Worm (Caenorhabditis elegans) whole organism, young adult: ENCODE measurements around the gene lmtr-2.
A peak's percentile ranks its signal among the peaks of the same experiment; 100 is the strongest.

Source experiments
- F39B2.1 ChIP-seq: fragments of 200-800 bp; sonication (Bioruptor generic); IDR thresholded peaks from 2 replicates; pipeline ENCODE4 v1.3.6; 2022; ENCODE audit warnings: missing genetic modification reagents, missing genetic modification characterization, missing compliant biosample characterization
- F52B5.7 ChIP-seq: sonication (generic microtip); optimal IDR thresholded peaks from 2 replicates; lab custom pipeline; 2016; ENCODE audit warnings: mild to moderate bottlenecking, missing genetic modification characterization, missing compliant biosample characterization
- K12H6.12 ChIP-seq: fragments of 200-800 bp; sonication (Bioruptor generic); optimal IDR thresholded peaks from 2 replicates; lab custom pipeline; 2018; ENCODE audit warnings: mild to moderate bottlenecking, missing genetic modification characterization, missing compliant biosample characterization
- T07F8.4 ChIP-seq: sonication (generic microtip); optimal IDR thresholded peaks from 2 replicates; lab custom pipeline; 2016; ENCODE audit warnings: mild to moderate bottlenecking, missing genetic modification characterization, moderate library complexity, missing compliant biosample characterization
- Y53G8AR.9 ChIP-seq: fragments of 200-800 bp; sonication (Bioruptor generic); conservative IDR thresholded peaks from 2 replicates; pipeline ENCODE4 v1.3.6; 2022; ENCODE audit warnings: missing genetic modification reagents, missing genetic modification characterization, missing compliant biosample characterization
- attf-3 ChIP-seq: fragments of 200-800 bp; sonication (Bioruptor generic); conservative IDR thresholded peaks from 2 replicates; pipeline ENCODE4 v1.3.6; 2022; ENCODE audit warnings: missing genetic modification reagents, missing genetic modification characterization, missing compliant biosample characterization
- attf-5 ChIP-seq: fragments of 200-800 bp; sonication (Bioruptor generic); optimal IDR thresholded peaks from 2 replicates; lab custom pipeline; 2018; ENCODE audit warnings: mild to moderate bottlenecking, missing genetic modification characterization, missing compliant biosample characterization
- cebp-1 ChIP-seq, 2 experiments: fragments of 200-800 bp in 1 of 2; sonication (Bioruptor generic) in 1 of 2; sonication (generic microtip) in 1 of 2; IDR thresholded peaks in 1 of 2; optimal IDR thresholded peaks in 1 of 2; 2 replicates each; pipeline versions ENCODE4 v1.3.6 to Lab custom; 2017 to 2022; ENCODE audit warnings: missing compliant biosample characterization in 2 of 2, missing genetic modification characterization in 2 of 2, mild to moderate bottlenecking in 1 of 2, missing genetic modification reagents in 1 of 2, moderate library complexity in 1 of 2
- ceh-27 ChIP-seq: fragments of 200-800 bp; sonication (Bioruptor generic); optimal IDR thresholded peaks from 2 replicates; lab custom pipeline; 2018; ENCODE audit warnings: mild to moderate bottlenecking, missing genetic modification characterization, moderate library complexity, missing compliant biosample characterization
- ceh-40 ChIP-seq: fragments of 200-800 bp; sonication (Bioruptor generic); IDR thresholded peaks from 2 replicates; pipeline ENCODE4 v1.3.6; 2022; ENCODE audit warnings: missing genetic modification characterization, missing compliant biosample characterization
- ceh-58 ChIP-seq: fragments of 200-800 bp; sonication (Bioruptor generic); IDR thresholded peaks from 2 replicates; pipeline ENCODE4 v1.3.6; 2022; ENCODE audit warnings: missing genetic modification characterization, missing compliant biosample characterization
- ceh-91 ChIP-seq: fragments of 200-800 bp; sonication (Bioruptor generic); IDR thresholded peaks from 2 replicates; pipeline ENCODE4 v1.3.6; 2022; ENCODE audit warnings: missing genetic modification reagents, missing genetic modification characterization, missing compliant biosample characterization
- dox-1 ChIP-seq: fragments of 200-800 bp; sonication (Bioruptor generic); IDR thresholded peaks from 2 replicates; pipeline ENCODE4 v1.3.6; 2022; ENCODE audit warnings: missing genetic modification reagents, missing genetic modification characterization, missing compliant biosample characterization
- egrh-3 ChIP-seq: fragments of 200-800 bp; sonication (Bioruptor generic); IDR thresholded peaks from 2 replicates; pipeline ENCODE4 v1.3.6; 2022; ENCODE audit warnings: missing genetic modification reagents, missing genetic modification characterization, missing compliant biosample characterization
- hlh-12 ChIP-seq: sonication (generic microtip); optimal IDR thresholded peaks from 2 replicates; lab custom pipeline; 2016; ENCODE audit warnings: missing genetic modification characterization, missing compliant biosample characterization
- hlh-26 ChIP-seq: fragments of 200-800 bp; sonication (Bioruptor generic); conservative IDR thresholded peaks from 2 replicates; pipeline ENCODE4 v1.3.6; 2022; ENCODE audit warnings: missing genetic modification reagents, missing genetic modification characterization, missing compliant biosample characterization
- hmg-1.2 ChIP-seq: fragments of 200-800 bp; sonication (Bioruptor generic); IDR thresholded peaks from 2 replicates; pipeline ENCODE4 v1.3.6; 2022; ENCODE audit warnings: missing genetic modification reagents, missing genetic modification characterization, missing compliant biosample characterization
- hrde-1 ChIP-seq: sonication (generic microtip); optimal IDR thresholded peaks from 2 replicates; lab custom pipeline; 2016; ENCODE audit warnings: missing genetic modification characterization, mild to moderate bottlenecking, missing compliant biosample characterization, moderate library complexity, missing genotype, missing genetic modification reagents, borderline replicate concordance
- let-526 ChIP-seq: fragments of 200-800 bp; sonication (Bioruptor generic); IDR thresholded peaks from 2 replicates; pipeline ENCODE4 v1.3.6; 2022; ENCODE audit warnings: missing genetic modification reagents, missing genetic modification characterization, missing compliant biosample characterization
- lin-40 ChIP-seq: sonication (generic microtip); optimal IDR thresholded peaks from 2 replicates; lab custom pipeline; 2016; ENCODE audit warnings: missing genetic modification characterization, mild to moderate bottlenecking, missing compliant biosample characterization, missing genotype, missing genetic modification reagents
- lir-1 ChIP-seq: fragments of 200-800 bp; sonication (Bioruptor generic); conservative IDR thresholded peaks from 2 replicates; pipeline ENCODE4 v1.3.6; 2022; ENCODE audit warnings: missing genetic modification reagents, missing genetic modification characterization, missing compliant biosample characterization
- lsl-1 ChIP-seq: fragments of 200-800 bp; sonication (Bioruptor generic); optimal IDR thresholded peaks from 2 replicates; lab custom pipeline; 2018; ENCODE audit warnings: mild to moderate bottlenecking, missing genetic modification characterization, moderate library complexity, missing compliant biosample characterization
- madf-6 ChIP-seq: fragments of 200-800 bp; sonication (Bioruptor generic); IDR thresholded peaks from 2 replicates; pipeline ENCODE4 v1.3.6; 2022; ENCODE audit warnings: missing genetic modification reagents, missing genetic modification characterization, missing compliant biosample characterization
- madf-8 ChIP-seq: fragments of 200-800 bp; sonication (Bioruptor generic); conservative IDR thresholded peaks from 2 replicates; pipeline ENCODE4 v1.3.6; 2022; ENCODE audit warnings: missing genetic modification reagents, missing genetic modification characterization, missing compliant biosample characterization
- mcd-1 ChIP-seq: fragments of 200-800 bp; sonication (Bioruptor generic); IDR thresholded peaks from 2 replicates; pipeline ENCODE4 v1.3.6; 2022; ENCODE audit warnings: missing genetic modification reagents, missing genetic modification characterization, missing compliant biosample characterization
- nfya-2 ChIP-seq: fragments of 200-800 bp; sonication (Bioruptor generic); IDR thresholded peaks from 2 replicates; pipeline ENCODE4 v1.3.6; 2022; ENCODE audit warnings: missing genetic modification reagents, missing genetic modification characterization, missing compliant biosample characterization
- nhr-179 ChIP-seq: sonication (generic microtip); optimal IDR thresholded peaks from 2 replicates; lab custom pipeline; 2016; ENCODE audit warnings: mild to moderate bottlenecking, missing genetic modification characterization, missing compliant biosample characterization
- nhr-80 ChIP-seq: sonication (generic microtip); optimal IDR thresholded peaks from 2 replicates; lab custom pipeline; 2016; ENCODE audit warnings: missing genetic modification characterization, missing compliant biosample characterization
- repo-1 ChIP-seq: sonication (generic microtip); optimal IDR thresholded peaks from 2 replicates; lab custom pipeline; 2017; ENCODE audit warnings: mild to moderate bottlenecking, missing genetic modification characterization, missing compliant biosample characterization
- rpc-1 ChIP-seq, 2 experiments: fragments of 150-350 bp in 1 of 2; sonication (generic microtip) in 1 of 2; optimal IDR thresholded peaks; 2 replicates each; lab custom pipeline; 2014 to 2018; ENCODE audit warnings: missing biosample characterization in 1 of 2, missing genetic modification characterization in 1 of 2, missing genetic modification reagents in 1 of 2, missing genotype in 1 of 2
- snpc-4 ChIP-seq, 5 experiments: fragments of 150-350 bp in 1 of 5; sonication (generic microtip) in 4 of 5; optimal IDR thresholded peaks; 2 replicates each; lab custom pipeline; 2014 to 2018; ENCODE audit warnings: missing genetic modification characterization in 5 of 5, missing biosample characterization in 3 of 5, antibody characterized with exemption in 2 of 5, mild to moderate bottlenecking in 2 of 5, missing compliant biosample characterization in 2 of 5, missing genotype in 2 of 5, moderate library complexity in 2 of 5, missing genetic modification reagents in 1 of 5
- somi-1 ChIP-seq: fragments of 200-800 bp; sonication (Bioruptor generic); optimal IDR thresholded peaks from 2 replicates; lab custom pipeline; 2018; ENCODE audit warnings: mild to moderate bottlenecking, missing genetic modification characterization, missing compliant biosample characterization
- xnd-1 ChIP-seq: sonication (generic microtip); optimal IDR thresholded peaks from 2 replicates; lab custom pipeline; 2016; ENCODE audit warnings: missing genotype, missing genetic modification reagents, missing genetic modification characterization, missing compliant biosample characterization
- zfh-2 ChIP-seq: fragments of 200-800 bp; sonication (Bioruptor generic); conservative IDR thresholded peaks from 2 replicates; pipeline ENCODE4 v1.3.6; 2022; ENCODE audit warnings: missing genetic modification reagents, missing genetic modification characterization, missing compliant biosample characterization
- ztf-22 ChIP-seq: fragments of 200-800 bp; sonication (Bioruptor generic); optimal IDR thresholded peaks from 2 replicates; lab custom pipeline; 2018; ENCODE audit warnings: mild to moderate bottlenecking, missing genetic modification characterization, moderate library complexity, missing compliant biosample characterization
- ztf-3 ChIP-seq: fragments of 200-800 bp; sonication (Bioruptor generic); optimal IDR thresholded peaks from 2 replicates; lab custom pipeline; 2018; ENCODE audit warnings: mild to moderate bottlenecking, missing genetic modification characterization, missing compliant biosample characterization

lmtr-2 gene

ce11 chrV:7980993-7981595 lies 29.8 kb downstream of the lmtr-2 start, which contains the start of gene F26D11.1:
TSS of gene F26D11.1 (plus strand) at chrV:7981545.
- peak; percentile 74 for TF ChIP-seq lsl-1 (GFP tag; lab: Kevin White, UChicago)
- peak; percentile 82 for TF ChIP-seq madf-6
- TF ChIP-seq repo-1 (tag; lab: Kevin White, UChicago): no peak
- TF ChIP-seq madf-8 (GFP tag; lab: Robert Waterston, UW): peak; percentile 87
- peak; percentile 77 for TF ChIP-seq xnd-1 (tag; lab: Kevin White, UChicago)
- no peak for TF ChIP-seq Y53G8AR.9 (GFP tag; lab: Robert Waterston, UW)
- TF ChIP-seq lir-1 (GFP tag; lab: Robert Waterston, UW): no peak

- TF ChIP-seq hrde-1: no peak
- TF ChIP-seq ceh-91 (GFP tag; lab: Robert Waterston, UW): no peak
- no peak for TF ChIP-seq madf-8 (GFP tag; lab: Robert Waterston, UW)
- TF ChIP-seq hlh-12 (tag; lab: Kevin White, UChicago): no peak
- no peak for TF ChIP-seq ztf-22 (GFP tag; lab: Kevin White, UChicago)
- TF ChIP-seq somi-1 (GFP tag; lab: Kevin White, UChicago): peak; percentile 20
- TF ChIP-seq zfh-2 (GFP tag; lab: Robert Waterston, UW): peak; percentile 56
- TF ChIP-seq cebp-1 (GFP tag; IDR thresholded peaks at IDR 0.05; lab: Robert Waterston, UW): no peak
- peak; percentile 25 for TF ChIP-seq cebp-1 (tag; optimal IDR thresholded peaks at IDR 0.05; lab: Kevin White, UChicago)
- no peak for TF ChIP-seq T07F8.4
- TF ChIP-seq nhr-179 (tag; lab: Kevin White, UChicago): no peak
- TF ChIP-seq K12H6.12 (tag; lab: Kevin White, UChicago): peak; percentile 10
- TF ChIP-seq ztf-3 (GFP tag; lab: Kevin White, UChicago): no peak
- TF ChIP-seq attf-3 (GFP tag; lab: Robert Waterston, UW): no peak
- TF ChIP-seq, all 124 proteins: peak for 4
Measured at ce11 chrV:7980370-7980987, 30.4 kb downstream of the lmtr-2 start.

- TF ChIP-seq ceh-40 (GFP tag; lab: Robert Waterston, UW) (no peak), snpc-4 (GFP tag; optimal IDR thresholded peaks at IDR 0.05; lab: Kevin White, UChicago) (no peak), snpc-4 (tag; optimal IDR thresholded peaks at IDR 0.05; lab: Kevin White, UChicago) (peak in 2 of 4 experiments; percentile 14 to 22), nfya-2 (GFP tag; lab: Robert Waterston, UW) (no peak), cebp-1 (GFP tag; IDR thresholded peaks at IDR 0.05; lab: Robert Waterston, UW) (no peak), cebp-1 (tag; optimal IDR thresholded peaks at IDR 0.05; lab: Kevin White, UChicago) (peak; percentile 44), F39B2.1 (no peak), attf-5 (GFP tag; lab: Kevin White, UChicago) (peak; percentile 62), rpc-1 (optimal IDR thresholded peaks at IDR 0.05; lab: Kevin White, UChicago) (no peak), rpc-1 (tag; optimal IDR thresholded peaks at IDR 0.05; lab: Kevin White, UChicago) (no peak), F52B5.7 (tag; lab: Kevin White, UChicago) (no peak), ceh-58 (GFP tag; lab: Robert Waterston, UW) (no peak), hlh-26 (no peak), dox-1 (peak; percentile 44; the same call in 1 of the 2 replicates), ceh-27 (GFP tag; lab: Kevin White, UChicago) (peak; percentile 49), hmg-1.2 (GFP tag; lab: Robert Waterston, UW) (peak; percentile 44; the same call in 1 of the 2 replicates), egrh-3 (GFP tag; lab: Robert Waterston, UW) (no peak), lin-40 (no peak), let-526 (no peak), mcd-1 (GFP tag; lab: Robert Waterston, UW) (0 out of 2 replicates have a peak, but pooled peaks have one; percentile 22), nhr-80 (tag; lab: Kevin White, UChicago) (peak; percentile 44)
Measured at ce11 chrV:7978798-7979197, 32.1 kb downstream of the lmtr-2 start.
